Fruit fly (Drosophila melanogaster) whole organism, adult: Measurements from ENCODE around the gene Deaf1.

Experiments used
- CG14711 ChIP-seq: fragments of 200-800 bp; sonication (Bioruptor generic); optimal IDR thresholded peaks from 2 replicates; lab custom pipeline; 2018; ENCODE audit warnings: missing biosample characterization, mild to moderate bottlenecking, missing genetic modification characterization, moderate library complexity
- CG1620 ChIP-seq: fragments of 200-800 bp; sonication (Bioruptor generic); optimal IDR thresholded peaks from 2 replicates; lab custom pipeline; 2016; ENCODE audit warnings: missing biosample characterization, missing genetic modification characterization
- CG33017 ChIP-seq: fragments of 200-800 bp; sonication (Bioruptor generic); optimal IDR thresholded peaks from 2 replicates; lab custom pipeline; 2018; ENCODE audit warnings: missing biosample characterization, mild to moderate bottlenecking, missing genetic modification characterization, moderate library complexity
- CG5204 ChIP-seq: fragments of 200-800 bp; sonication (Bioruptor generic); optimal IDR thresholded peaks from 2 replicates; lab custom pipeline; 2016; ENCODE audit warnings: missing biosample characterization, missing genetic modification characterization
- CG7101 ChIP-seq: fragments of 200-800 bp; sonication (Bioruptor generic); optimal IDR thresholded peaks from 2 replicates; lab custom pipeline; 2018; ENCODE audit warnings: missing biosample characterization, mild to moderate bottlenecking, missing genetic modification characterization, moderate library complexity
- Hr96 ChIP-seq: fragments of 200-800 bp; sonication (Bioruptor generic); optimal IDR thresholded peaks from 2 replicates; lab custom pipeline; 2016; ENCODE audit warnings: missing biosample characterization, missing genetic modification characterization
- Mnt ChIP-seq: fragments of 200-800 bp; sonication (Bioruptor generic); optimal IDR thresholded peaks from 2 replicates; lab custom pipeline; 2016; ENCODE audit warnings: missing biosample characterization, mild to moderate bottlenecking, missing genetic modification characterization
- bab1 ChIP-seq: fragments of 200-800 bp; sonication (Bioruptor generic); optimal IDR thresholded peaks from 3 replicates; lab custom pipeline; 2019; ENCODE audit warnings: missing biosample characterization, mild to moderate bottlenecking, missing genetic modification characterization, moderate library complexity
- ovo ChIP-seq: fragments of 200-800 bp; sonication (Bioruptor generic); optimal IDR thresholded peaks from 2 replicates; lab custom pipeline; 2016; ENCODE audit warnings: missing biosample characterization, missing genetic modification characterization
- tj ChIP-seq: fragments of 200-800 bp; sonication (Bioruptor generic); optimal IDR thresholded peaks from 3 replicates; lab custom pipeline; 2017; ENCODE audit warnings: missing biosample characterization, mild to moderate bottlenecking, missing genetic modification characterization, moderate library complexity
- toe ChIP-seq: fragments of 200-800 bp; sonication (Bioruptor generic); optimal IDR thresholded peaks from 2 replicates; lab custom pipeline; 2016; ENCODE audit warnings: missing biosample characterization, missing genetic modification characterization

dm6 chr3L:19871667-19871931, 53.6 kb downstream of the Deaf1 start:
- TF ChIP-seq bab1 (no peak), ovo (GFP tag; lab: Kevin White, UChicago) (no peak), CG1620 (GFP tag; lab: Kevin White, UChicago) (no peak), Mnt (GFP tag; lab: Kevin White, UChicago) (no peak), CG7101 (tag; lab: Kevin White, UChicago) (no peak), CG33017 (tag; lab: Kevin White, UChicago) (no peak), CG14711 (no peak), toe (GFP tag; lab: Kevin White, UChicago) (no peak), tj (GFP tag; lab: Kevin White, UChicago) (no peak), CG5204 (GFP tag; lab: Kevin White, UChicago) (no peak), Hr96 (no peak)
